Fruit fly (Drosophila melanogaster) whole organism, adult: ENCODE results near the gene Muc68D.

Experiments used
- CG12768 ChIP-seq: fragments of 200-800 bp; sonication (Bioruptor generic); optimal IDR thresholded peaks from 2 replicates; lab custom pipeline; 2017; ENCODE audit warnings: missing biosample characterization, missing genetic modification characterization, mild to moderate bottlenecking, moderate library complexity, missing genetic modification reagents
- CG14711 ChIP-seq: fragments of 200-800 bp; sonication (Bioruptor generic); optimal IDR thresholded peaks from 2 replicates; lab custom pipeline; 2018; ENCODE audit warnings: missing biosample characterization, mild to moderate bottlenecking, missing genetic modification characterization, moderate library complexity
- CG1620 ChIP-seq: fragments of 200-800 bp; sonication (Bioruptor generic); optimal IDR thresholded peaks from 2 replicates; lab custom pipeline; 2016; ENCODE audit warnings: missing biosample characterization, missing genetic modification characterization
- cnc ChIP-seq, 2 experiments: fragments of >200 bp; optimal IDR thresholded peaks; 2 replicates each; lab custom pipeline; 2017

- TF ChIP-seq cnc (optimal IDR thresholded peaks at IDR 0.05; lab: Kevin White, UChicago) (no peak), CG12768 (no peak), CG14711 (tag; lab: Kevin White, UChicago) (no peak), CG1620 (GFP tag; lab: Kevin White, UChicago) (no peak)
Observed at dm6 chr3L:11793233-11793800, 21.4 kb upstream of the Muc68D start, which contains the start of the genes twy and CG10907.
